Worm (Caenorhabditis elegans): ENCODE data around the gene cnt-2.
A peak's percentile ranks its signal among the peaks of the same experiment; 100 is the strongest.

ce11 chrIII:10628360-10628759 is 26.5 kb upstream of the cnt-2 start:
- TF ChIP-seq ceh-16 (tag; optimal IDR thresholded peaks at IDR 0.05) = no peak
- peak; percentile 56 for TF ChIP-seq F13H6.1 (tag; optimal IDR thresholded peaks at IDR 0.05)
- TF ChIP-seq ama-1 (optimal IDR thresholded peaks at IDR 0.05) = no peak
- no peak for TF ChIP-seq unc-62 (GFP tag; optimal IDR thresholded peaks at IDR 0.05)
- TF ChIP-seq alr-1 (tag; optimal IDR thresholded peaks at IDR 0.05) = no peak

Data from whole organism, L2 larva.